Worm (Caenorhabditis elegans) whole organism, late embryonic: ENCODE results near the gene T18D3.6.

Experiments used
- C08G9.2 ChIP-seq: sonication (generic microtip); optimal IDR thresholded peaks from 2 replicates; lab custom pipeline; 2016; ENCODE audit warnings: mild to moderate bottlenecking, missing genetic modification characterization, moderate library complexity, missing compliant biosample characterization
- K09A11.1 ChIP-seq: sonication (generic microtip); optimal IDR thresholded peaks from 2 replicates; lab custom pipeline; 2017; ENCODE audit warnings: antibody characterized with exemption, mild to moderate bottlenecking, missing genetic modification characterization, missing compliant biosample characterization; ENCODE audit not compliant: insufficient read depth
- T23F11.4 ChIP-seq: fragments of 200-800 bp; sonication (Bioruptor generic); optimal IDR thresholded peaks from 2 replicates; lab custom pipeline; 2018; ENCODE audit warnings: mild to moderate bottlenecking, missing genetic modification characterization, missing compliant biosample characterization
- Y22D7AL.16 ChIP-seq: sonication (generic microtip); optimal IDR thresholded peaks from 2 replicates; lab custom pipeline; 2016; ENCODE audit warnings: missing genetic modification characterization, missing compliant biosample characterization
- ahr-1 ChIP-seq: sonication (generic microtip); optimal IDR thresholded peaks from 2 replicates; lab custom pipeline; 2016; ENCODE audit warnings: missing genetic modification characterization, missing compliant biosample characterization
- ceh-14 ChIP-seq: sonication (generic microtip); optimal IDR thresholded peaks from 2 replicates; lab custom pipeline; 2016; ENCODE audit warnings: missing genotype, missing genetic modification characterization, missing compliant biosample characterization
- ceh-18 ChIP-seq: sonication (generic microtip); optimal IDR thresholded peaks from 2 replicates; lab custom pipeline; 2016; ENCODE audit warnings: missing genetic modification characterization, missing compliant biosample characterization
- ceh-19 ChIP-seq: fragments of 200-800 bp; sonication (Bioruptor generic); optimal IDR thresholded peaks from 2 replicates; lab custom pipeline; 2018; ENCODE audit warnings: mild to moderate bottlenecking, missing genetic modification characterization, missing compliant biosample characterization
- ceh-30 ChIP-seq: fragments of 150-350 bp; optimal IDR thresholded peaks from 2 replicates; lab custom pipeline; 2014; ENCODE audit warnings: missing biosample characterization, missing genetic modification characterization
- ceh-31 ChIP-seq: sonication (generic microtip); optimal IDR thresholded peaks from 2 replicates; lab custom pipeline; 2016; ENCODE audit warnings: missing genetic modification characterization, missing compliant biosample characterization
- ceh-45 ChIP-seq: fragments of 200-800 bp; sonication (Bioruptor generic); IDR thresholded peaks from 2 replicates; pipeline ENCODE4 v1.3.6; 2022; ENCODE audit warnings: missing genetic modification reagents, missing genetic modification characterization, missing compliant biosample characterization
- ceh-6 ChIP-seq: fragments of 200-800 bp; sonication (Bioruptor generic); optimal IDR thresholded peaks from 2 replicates; lab custom pipeline; 2018; ENCODE audit warnings: mild to moderate bottlenecking, missing genetic modification characterization, missing compliant biosample characterization
- ceh-9 ChIP-seq: sonication (generic microtip); optimal IDR thresholded peaks from 2 replicates; lab custom pipeline; 2016; ENCODE audit warnings: mild to moderate bottlenecking, missing genetic modification characterization, inconsistent platforms, missing compliant biosample characterization
- che-1 ChIP-seq: sonication (generic microtip); optimal IDR thresholded peaks from 2 replicates; lab custom pipeline; 2016; ENCODE audit warnings: mild to moderate bottlenecking, missing genetic modification characterization, missing compliant biosample characterization
- elt-2 ChIP-seq: sonication (generic microtip); optimal IDR thresholded peaks from 2 replicates; lab custom pipeline; 2016; ENCODE audit warnings: missing genetic modification reagents, missing genetic modification characterization, missing compliant biosample characterization
- eyg-1 ChIP-seq: sonication (generic microtip); optimal IDR thresholded peaks from 2 replicates; lab custom pipeline; 2016; ENCODE audit warnings: missing genotype, missing genetic modification characterization, missing compliant biosample characterization
- fax-1 ChIP-seq: sonication (generic microtip); optimal IDR thresholded peaks from 2 replicates; lab custom pipeline; 2016; ENCODE audit warnings: missing genotype, missing genetic modification characterization, missing compliant biosample characterization
- fkh-6 ChIP-seq: sonication (generic microtip); optimal IDR thresholded peaks from 2 replicates; lab custom pipeline; 2016; ENCODE audit warnings: missing genetic modification characterization, missing compliant biosample characterization
- hlh-15 ChIP-seq: sonication (generic microtip); optimal IDR thresholded peaks from 2 replicates; lab custom pipeline; 2016; ENCODE audit warnings: missing genetic modification characterization, missing compliant biosample characterization
- hlh-30 ChIP-seq: sonication (generic microtip); optimal IDR thresholded peaks from 2 replicates; lab custom pipeline; 2017; ENCODE audit warnings: antibody characterized with exemption, missing genetic modification characterization, missing compliant biosample characterization; ENCODE audit not compliant: insufficient read depth
- hlh-6 ChIP-seq: sonication (generic microtip); optimal IDR thresholded peaks from 2 replicates; lab custom pipeline; 2016; ENCODE audit warnings: missing genotype, missing genetic modification characterization, missing compliant biosample characterization
- hlh-8 ChIP-seq: sonication (generic microtip); optimal IDR thresholded peaks from 2 replicates; lab custom pipeline; 2016; ENCODE audit warnings: missing genotype, missing genetic modification characterization, missing compliant biosample characterization
- lim-6 ChIP-seq: sonication (generic microtip); optimal IDR thresholded peaks from 2 replicates; lab custom pipeline; 2016; ENCODE audit warnings: missing genetic modification characterization, missing compliant biosample characterization
- lin-11 ChIP-seq: fragments of 200-800 bp; sonication (Bioruptor generic); optimal IDR thresholded peaks from 2 replicates; lab custom pipeline; 2018; ENCODE audit warnings: mild to moderate bottlenecking, missing genetic modification characterization, missing compliant biosample characterization
- madf-2 ChIP-seq: sonication (generic microtip); optimal IDR thresholded peaks from 2 replicates; lab custom pipeline; 2017; ENCODE audit warnings: missing genetic modification characterization, missing compliant biosample characterization
- mec-3 ChIP-seq: sonication (generic microtip); optimal IDR thresholded peaks from 2 replicates; lab custom pipeline; 2016; ENCODE audit warnings: borderline replicate concordance, missing genetic modification characterization, missing compliant biosample characterization
- nfya-1 ChIP-seq: sonication (generic microtip); optimal IDR thresholded peaks from 2 replicates; lab custom pipeline; 2017; ENCODE audit warnings: missing genetic modification characterization, mild to moderate bottlenecking, missing compliant biosample characterization, antibody characterized with exemption, moderate library complexity
- nhr-11 ChIP-seq: fragments of 150-350 bp; optimal IDR thresholded peaks from 2 replicates; lab custom pipeline; 2014; ENCODE audit warnings: missing biosample characterization, missing genetic modification characterization
- npax-4 ChIP-seq: sonication (generic microtip); optimal IDR thresholded peaks from 2 replicates; lab custom pipeline; 2016; ENCODE audit warnings: missing genetic modification characterization, missing compliant biosample characterization
- odd-2 ChIP-seq: sonication (generic microtip); optimal IDR thresholded peaks from 2 replicates; lab custom pipeline; 2017; ENCODE audit warnings: antibody characterized with exemption, mild to moderate bottlenecking, missing genetic modification characterization, missing compliant biosample characterization
- pag-3 ChIP-seq: sonication (generic microtip); optimal IDR thresholded peaks from 2 replicates; lab custom pipeline; 2016; ENCODE audit warnings: missing compliant biosample characterization, missing genetic modification characterization, borderline replicate concordance
- pat-9 ChIP-seq: fragments of 200-800 bp; sonication (Bioruptor generic); optimal IDR thresholded peaks from 2 replicates; lab custom pipeline; 2018; ENCODE audit warnings: mild to moderate bottlenecking, missing genetic modification characterization, moderate library complexity, missing compliant biosample characterization
- pax-1 ChIP-seq: fragments of 150-350 bp; optimal IDR thresholded peaks from 2 replicates; lab custom pipeline; 2014; ENCODE audit warnings: missing biosample characterization, missing genetic modification characterization
- pha-2 ChIP-seq: sonication (generic microtip); optimal IDR thresholded peaks from 2 replicates; lab custom pipeline; 2017; ENCODE audit warnings: mild to moderate bottlenecking, missing genetic modification characterization, missing compliant biosample characterization
- pha-4 ChIP-seq: fragments of 150-350 bp; optimal IDR thresholded peaks from 2 replicates; lab custom pipeline; 2018; ENCODE audit warnings: missing biosample characterization, missing genetic modification reagents, missing genetic modification characterization
- pros-1 ChIP-seq: fragments of 150-350 bp; optimal IDR thresholded peaks from 2 replicates; lab custom pipeline; 2014; ENCODE audit warnings: missing biosample characterization, missing genetic modification reagents, missing genetic modification characterization
- sdc-2 ChIP-seq: sonication (generic microtip); optimal IDR thresholded peaks from 2 replicates; lab custom pipeline; 2016; ENCODE audit warnings: missing genotype, missing genetic modification characterization, missing compliant biosample characterization
- sox-2 ChIP-seq: fragments of 200-800 bp; sonication (Bioruptor generic); IDR thresholded peaks from 2 replicates; pipeline ENCODE4 v1.3.6; 2022; ENCODE audit warnings: missing genetic modification reagents, missing genetic modification characterization, missing compliant biosample characterization
- sox-4 ChIP-seq: sonication (generic microtip); optimal IDR thresholded peaks from 2 replicates; lab custom pipeline; 2017; ENCODE audit warnings: mild to moderate bottlenecking, missing genetic modification characterization, inconsistent platforms, missing compliant biosample characterization
- unc-42 ChIP-seq: sonication (generic microtip); optimal IDR thresholded peaks from 2 replicates; lab custom pipeline; 2016; ENCODE audit warnings: missing genotype, missing genetic modification characterization, missing compliant biosample characterization
- unc-55 ChIP-seq: sonication (generic microtip); optimal IDR thresholded peaks from 2 replicates; lab custom pipeline; 2017; ENCODE audit warnings: missing biosample characterization, missing genetic modification reagents, missing genetic modification characterization

Gene T18D3.6

ce11 chrX:12438266-12438665, 11.4 kb upstream of the T18D3.6 start:
- TF ChIP-seq ceh-31 (tag; lab: Kevin White, UChicago) (no peak), Y22D7AL.16 (tag; lab: Kevin White, UChicago) (no peak), unc-55 (GFP tag; lab: Kevin White, UChicago) (no peak), hlh-8 (tag; lab: Kevin White, UChicago) (no peak), madf-2 (tag; lab: Kevin White, UChicago) (no peak), eyg-1 (tag; lab: Kevin White, UChicago) (no peak), npax-4 (tag; lab: Kevin White, UChicago) (no peak), pha-4 (tag; lab: Kevin White, UChicago) (no peak), elt-2 (tag; lab: Kevin White, UChicago) (no peak), mec-3 (tag; lab: Kevin White, UChicago) (no peak), ceh-30 (tag; lab: Kevin White, UChicago) (no peak), fkh-6 (no peak), ceh-6 (GFP tag; lab: Kevin White, UChicago) (no peak), sox-4 (tag; lab: Kevin White, UChicago) (no peak), sox-2 (no peak)

- TF ChIP-seq T23F11.4 (GFP tag; lab: Kevin White, UChicago) (no peak), unc-42 (peak; percentile 8)
These were observed 9.5 kb upstream of the T18D3.6 start for ce11 chrX:12439998-12440722.

- TF ChIP-seq ceh-18 (tag; lab: Kevin White, UChicago) (no peak), hlh-30 (tag; lab: Kevin White, UChicago) (peak; percentile 13)
These were observed 5.3 kb upstream of the T18D3.6 start for ce11 chrX:12444423-12444822.

ce11 chrX:12446572-12446971, 3.1 kb upstream of the T18D3.6 start:
- TF ChIP-seq elt-2 (tag; lab: Kevin White, UChicago) (peak; percentile 38), C08G9.2 (no peak)
- TF ChIP-seq, all 69 proteins: peak for 1

ce11 chrX:12451258-12451657, 1.6 kb downstream of the T18D3.6 start:
- TF ChIP-seq hlh-15 (tag; lab: Kevin White, UChicago) (no peak), fax-1 (tag; lab: Kevin White, UChicago) (no peak)

DNA sequence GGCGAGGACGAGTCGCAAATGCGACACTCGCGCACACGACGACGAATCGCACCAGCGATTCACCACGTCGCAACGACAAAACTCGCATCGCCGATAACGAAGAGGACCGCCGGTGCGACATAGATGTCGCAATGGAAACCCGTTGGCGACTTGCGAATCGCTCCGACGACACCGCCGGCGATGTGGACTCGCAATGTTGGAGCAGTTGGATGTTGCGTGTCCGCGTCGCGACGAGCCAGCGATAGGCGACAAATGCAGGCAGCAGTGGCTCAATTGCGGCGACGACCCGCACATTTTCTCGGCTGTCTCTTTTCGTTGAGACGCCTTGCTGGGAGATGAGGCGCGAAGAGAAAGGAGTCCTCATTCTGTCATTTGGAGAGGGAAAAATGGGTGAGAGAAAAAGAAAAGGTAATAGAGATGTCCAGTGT, 2.5 kb downstream of the T18D3.6 start:
- no peak for TF ChIP-seq ahr-1 (tag; lab: Kevin White, UChicago)
- TF ChIP-seq pha-2 (tag; lab: Kevin White, UChicago): no peak
- no peak for TF ChIP-seq pag-3 (tag; lab: Kevin White, UChicago)
- TF ChIP-seq nhr-11: no peak
- no peak for TF ChIP-seq lin-11 (tag; lab: Kevin White, UChicago)
- no peak for TF ChIP-seq npax-4 (tag; lab: Kevin White, UChicago)
- no peak for TF ChIP-seq sox-2
- TF ChIP-seq odd-2: no peak
- TF ChIP-seq K09A11.1: no peak
- no peak for TF ChIP-seq ceh-45 (GFP tag; lab: Robert Waterston, UW)
- peak; percentile 59 for TF ChIP-seq hlh-6 (tag; lab: Kevin White, UChicago)
- TF ChIP-seq ceh-9 (tag; lab: Kevin White, UChicago): no peak
- no peak for TF ChIP-seq nfya-1 (tag; lab: Kevin White, UChicago)
- no peak for TF ChIP-seq pros-1 (tag; lab: Kevin White, UChicago)
- TF ChIP-seq lim-6 (tag; lab: Kevin White, UChicago): peak; percentile 42
- TF ChIP-seq hlh-15 (tag; lab: Kevin White, UChicago): no peak
- no peak for TF ChIP-seq fax-1 (tag; lab: Kevin White, UChicago)
- peak; percentile 99 for TF ChIP-seq madf-2 (tag; lab: Kevin White, UChicago)
- no peak for TF ChIP-seq pat-9 (tag; lab: Kevin White, UChicago)
- peak; percentile 8 for TF ChIP-seq C08G9.2
- peak; percentile 80 for TF ChIP-seq sdc-2
- peak; percentile 11 for TF ChIP-seq che-1 (tag; lab: Kevin White, UChicago)
- peak; percentile 59 for TF ChIP-seq ceh-14 (tag; lab: Kevin White, UChicago)
- peak; percentile 26 for TF ChIP-seq ceh-19 (GFP tag; lab: Kevin White, UChicago)
- no peak for TF ChIP-seq pax-1 (tag; lab: Kevin White, UChicago)
